Fruit fly (Drosophila melanogaster): ENCODE results near the gene CG13898.

The CG13898 gene

DNA sequence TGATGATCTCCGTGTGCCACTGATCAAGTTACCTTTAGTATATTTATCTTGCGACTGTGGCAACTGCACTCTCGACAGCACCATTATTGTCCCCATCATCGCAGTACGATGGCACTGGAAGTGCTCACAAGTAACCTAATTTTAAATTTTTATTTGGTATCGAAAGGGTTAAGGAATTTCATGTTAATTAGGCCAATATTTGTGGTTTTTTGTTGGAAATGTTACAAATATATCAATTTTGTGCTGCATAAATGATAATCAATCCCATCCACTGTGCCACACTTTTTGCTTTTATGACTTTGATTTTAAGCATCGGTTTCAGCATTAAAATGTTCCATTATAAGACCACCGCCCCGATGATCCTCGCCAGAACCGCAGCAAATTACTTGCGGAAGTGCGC is 18.8 kb upstream of the CG13898 start:
- no peak for TF ChIP-seq EcR (GFP tag; optimal IDR thresholded peaks at IDR 0.05)
- TF ChIP-seq Dll (optimal IDR thresholded peaks at IDR 0.05) = no peak
- no peak for TF ChIP-seq usp (GFP tag; optimal IDR thresholded peaks at IDR 0.05)
- no peak for TF ChIP-seq CG8478 (optimal IDR thresholded peaks at IDR 0.05)
- TF ChIP-seq psq (optimal IDR thresholded peaks at IDR 0.05) = no peak
- no peak for TF ChIP-seq pan (optimal IDR thresholded peaks at IDR 0.05)

DNA sequence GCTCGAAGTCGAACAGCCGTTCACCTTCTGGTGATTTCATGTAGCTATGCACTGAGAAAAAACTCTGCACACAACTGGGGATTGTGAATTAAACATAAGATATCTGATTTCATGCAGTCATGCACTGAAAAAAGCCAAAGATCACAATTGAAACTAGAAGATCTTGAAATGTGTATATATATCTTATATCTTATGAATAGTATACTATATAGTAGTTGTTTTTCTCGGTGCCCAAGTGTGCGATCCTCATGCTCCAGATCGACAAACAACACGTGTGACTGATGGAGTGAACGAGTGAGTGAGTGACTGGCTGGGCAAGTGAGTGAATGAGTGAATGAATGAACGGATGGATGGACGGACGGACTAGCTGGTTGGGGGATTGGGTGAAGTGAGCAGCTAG is 18.1 kb upstream of the CG13898 start:
- TF ChIP-seq Dll (optimal IDR thresholded peaks at IDR 0.05) (no peak), pan (optimal IDR thresholded peaks at IDR 0.05) (no peak), psq (optimal IDR thresholded peaks at IDR 0.05) (no peak), EcR (GFP tag; optimal IDR thresholded peaks at IDR 0.05) (no peak), usp (GFP tag; optimal IDR thresholded peaks at IDR 0.05) (no peak), CG8478 (optimal IDR thresholded peaks at IDR 0.05) (no peak)

DNA sequence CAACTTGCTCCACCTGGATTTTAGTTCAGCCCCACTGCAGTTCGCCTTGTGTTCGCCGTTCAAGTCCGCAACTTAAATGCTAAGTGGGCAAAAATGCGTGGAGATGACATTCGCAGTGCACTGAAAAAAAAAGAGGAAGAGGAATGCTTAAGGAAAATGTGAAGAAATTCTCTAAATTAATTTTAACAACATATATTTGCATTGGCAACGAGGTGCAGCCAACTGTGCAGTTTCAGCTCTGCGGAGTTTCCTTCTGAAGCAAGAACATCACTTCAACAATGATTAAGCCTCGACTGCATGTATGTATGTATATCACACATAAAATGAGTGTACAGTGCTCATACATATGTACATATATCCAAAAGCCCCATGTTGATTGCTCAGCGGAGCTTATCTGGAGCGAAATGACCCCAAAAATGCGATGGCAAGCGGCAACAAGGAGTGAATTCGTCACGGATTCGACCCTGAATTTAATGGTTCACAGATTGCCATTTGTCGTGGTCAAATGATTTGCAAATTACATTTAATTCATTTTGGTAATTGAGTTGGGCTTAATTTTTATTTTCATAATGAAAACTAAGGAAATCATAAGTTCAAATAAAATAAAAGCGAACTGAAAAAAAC is 17.2 kb upstream of the CG13898 start:
- TF ChIP-seq usp (GFP tag; optimal IDR thresholded peaks at IDR 0.05) (no peak), EcR (GFP tag; optimal IDR thresholded peaks at IDR 0.05) (no peak), psq (optimal IDR thresholded peaks at IDR 0.05) (no peak), Dll (optimal IDR thresholded peaks at IDR 0.05) (no peak), CG8478 (optimal IDR thresholded peaks at IDR 0.05) (no peak), pan (optimal IDR thresholded peaks at IDR 0.05) (no peak)

DNA sequence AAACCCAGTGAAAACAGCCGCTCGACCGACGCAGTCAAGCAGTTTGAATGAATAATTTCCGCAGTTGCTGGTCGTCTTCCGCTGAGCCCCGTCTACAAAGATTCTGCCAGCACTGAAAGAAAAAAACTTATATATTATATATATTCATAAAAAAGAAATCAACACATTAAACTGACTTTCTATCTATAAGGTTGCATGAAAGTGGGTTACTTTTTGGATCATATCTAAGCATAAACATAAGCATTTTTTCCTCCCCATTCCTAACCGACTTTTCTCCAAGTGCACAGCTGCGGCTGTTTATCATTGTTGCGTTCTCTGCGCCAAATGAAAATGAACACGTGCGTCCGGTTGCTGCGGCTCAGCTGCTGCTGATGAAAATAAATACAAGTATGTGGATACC is 16.5 kb upstream of the CG13898 start:
- TF ChIP-seq usp (GFP tag; optimal IDR thresholded peaks at IDR 0.05) (no peak), EcR (GFP tag; optimal IDR thresholded peaks at IDR 0.05) (no peak), pan (optimal IDR thresholded peaks at IDR 0.05) (no peak), CG8478 (optimal IDR thresholded peaks at IDR 0.05) (no peak)

DNA sequence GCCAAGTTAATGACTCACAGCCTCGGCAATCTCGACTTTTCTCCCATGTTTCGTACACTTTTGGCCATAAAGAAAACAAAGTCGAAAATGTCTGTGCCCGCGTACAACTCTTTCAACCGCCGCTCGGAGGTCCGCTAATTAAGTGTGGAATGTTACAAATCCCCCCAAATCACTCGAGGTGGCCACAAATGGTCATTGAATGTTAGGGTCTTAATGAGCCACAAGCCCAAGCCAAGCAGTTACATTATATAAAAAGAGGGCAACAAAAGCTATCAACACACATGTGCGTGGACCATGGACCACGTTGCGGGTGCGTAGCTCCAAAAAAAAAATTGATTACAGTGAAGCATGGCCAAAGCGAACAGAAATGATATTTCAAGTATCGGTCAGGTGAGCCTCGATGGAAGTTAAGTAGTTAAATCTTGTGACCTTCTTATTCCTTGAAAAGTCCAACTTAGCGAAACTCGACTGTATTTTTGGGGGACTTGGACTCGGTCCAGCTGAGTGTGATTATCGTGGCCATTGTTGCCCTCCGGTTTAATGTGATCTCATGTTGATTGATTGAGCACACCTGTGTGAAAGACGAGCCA is 15.5 kb upstream of the CG13898 start:
- TF ChIP-seq psq (optimal IDR thresholded peaks at IDR 0.05) (no peak), usp (GFP tag; optimal IDR thresholded peaks at IDR 0.05) (no peak), pan (optimal IDR thresholded peaks at IDR 0.05) (no peak), CG8478 (optimal IDR thresholded peaks at IDR 0.05) (no peak), Dll (optimal IDR thresholded peaks at IDR 0.05) (no peak), EcR (GFP tag; optimal IDR thresholded peaks at IDR 0.05) (no peak)

DNA sequence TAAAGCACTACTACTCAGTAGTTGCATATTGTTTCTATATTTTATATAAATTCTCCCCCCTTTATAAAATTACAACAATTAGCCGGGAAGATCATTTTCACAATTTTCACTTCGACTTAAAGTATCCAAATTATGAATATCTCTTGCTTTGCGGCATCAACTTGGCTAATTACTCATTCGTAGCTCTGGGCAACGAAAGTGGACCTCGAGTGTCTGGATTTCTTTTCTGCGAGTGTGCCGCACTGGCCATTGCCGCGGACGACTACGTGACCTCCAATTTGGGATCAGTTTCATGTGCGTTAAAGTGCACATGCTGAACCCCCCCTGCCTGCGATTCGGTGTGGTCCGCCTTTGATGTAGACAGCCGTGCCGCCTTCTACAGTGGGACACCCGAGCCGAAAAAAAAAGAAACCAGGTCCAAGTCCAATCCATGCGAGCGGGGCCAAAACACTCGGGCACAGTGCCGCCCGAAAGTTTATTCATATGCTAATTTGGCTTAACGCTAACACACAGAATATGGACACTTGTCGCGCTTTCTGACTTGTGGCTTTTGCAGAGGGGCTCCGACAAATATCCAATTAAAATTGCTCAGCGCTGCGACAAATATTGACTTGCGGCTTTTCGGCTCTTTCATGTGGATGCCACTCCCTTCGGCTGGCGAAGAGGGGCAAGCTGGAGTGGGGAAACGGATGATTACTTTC is 14.7 kb upstream of the CG13898 start:
- TF ChIP-seq usp (GFP tag; optimal IDR thresholded peaks at IDR 0.05) = no peak
- no peak for TF ChIP-seq CG8478 (optimal IDR thresholded peaks at IDR 0.05)
- no peak for TF ChIP-seq EcR (GFP tag; optimal IDR thresholded peaks at IDR 0.05)
- TF ChIP-seq Dll (optimal IDR thresholded peaks at IDR 0.05) = no peak

DNA sequence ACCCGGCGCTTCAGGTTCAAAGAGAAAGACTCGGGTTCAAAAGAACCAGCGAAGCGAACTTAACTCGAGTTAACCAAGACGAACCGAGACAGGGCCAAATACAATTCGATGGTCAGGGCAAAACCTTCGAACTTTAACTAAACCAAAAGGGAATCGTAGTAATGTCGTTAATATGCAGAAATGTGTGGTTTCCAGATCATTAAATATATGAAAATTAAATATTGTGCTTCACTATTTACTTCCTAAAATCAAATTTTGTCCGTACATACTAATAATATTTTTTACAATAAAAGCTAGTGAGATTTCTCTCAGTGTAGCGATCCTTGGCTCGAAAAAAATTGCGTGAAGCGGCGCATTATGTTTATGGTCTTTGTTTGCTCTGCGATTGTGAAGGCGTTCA is 13.9 kb upstream of the CG13898 start:
- TF ChIP-seq CG8478 (optimal IDR thresholded peaks at IDR 0.05) = no peak
- TF ChIP-seq EcR (GFP tag; optimal IDR thresholded peaks at IDR 0.05) = no peak
- TF ChIP-seq Dll (optimal IDR thresholded peaks at IDR 0.05) = no peak
- no peak for TF ChIP-seq usp (GFP tag; optimal IDR thresholded peaks at IDR 0.05)
- TF ChIP-seq psq (optimal IDR thresholded peaks at IDR 0.05) = no peak
- TF ChIP-seq pan (optimal IDR thresholded peaks at IDR 0.05) = no peak

DNA sequence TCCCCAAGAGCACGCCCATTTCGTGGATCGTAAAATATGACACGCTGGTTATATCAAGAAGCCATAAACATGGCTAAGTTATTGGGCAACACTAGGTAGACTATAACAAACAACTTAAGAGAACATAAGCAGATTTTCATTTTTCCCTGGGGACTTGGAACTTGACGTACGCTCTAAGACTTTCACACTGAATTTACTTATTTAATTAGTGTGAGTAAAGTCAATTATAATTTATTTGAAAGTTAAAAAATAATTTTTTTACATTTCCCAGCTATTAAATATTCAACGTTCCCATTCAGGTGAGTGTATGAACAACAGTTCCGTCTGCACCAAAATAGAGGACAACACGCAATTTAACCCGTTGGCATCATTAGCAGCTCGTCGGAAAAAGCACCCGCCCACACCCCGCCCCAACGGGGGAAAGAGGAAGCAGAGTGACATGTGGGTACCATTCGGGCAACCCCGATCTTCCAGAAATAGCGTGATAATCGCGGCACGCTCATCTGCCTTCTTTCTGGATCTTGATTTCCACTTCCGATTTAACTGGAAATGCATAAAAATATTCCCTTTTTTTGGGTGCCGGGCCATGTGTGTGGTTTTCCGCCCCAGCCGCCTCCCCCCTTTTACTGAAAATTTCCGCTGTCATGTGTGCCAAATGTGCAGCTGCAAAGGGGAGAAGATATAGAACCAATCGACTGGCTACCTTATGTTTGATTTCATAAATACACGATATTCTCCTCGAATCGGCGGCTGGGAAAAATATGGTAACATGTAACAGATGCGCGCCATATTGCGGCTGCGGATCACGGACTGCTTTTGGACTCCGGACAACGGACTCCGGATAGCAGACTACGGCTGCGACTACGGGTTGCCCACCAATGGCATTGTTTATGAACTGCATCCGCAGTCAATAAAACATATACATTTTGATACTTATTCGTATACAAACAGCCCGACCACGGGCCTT is 11.7 kb upstream of the CG13898 start:
- TF ChIP-seq Dll (optimal IDR thresholded peaks at IDR 0.05) = no peak
- TF ChIP-seq EcR (GFP tag; optimal IDR thresholded peaks at IDR 0.05) = no peak
- TF ChIP-seq psq (optimal IDR thresholded peaks at IDR 0.05) = no peak
- TF ChIP-seq CG8478 (optimal IDR thresholded peaks at IDR 0.05) = no peak
- TF ChIP-seq pan (optimal IDR thresholded peaks at IDR 0.05) = no peak
- no peak for TF ChIP-seq usp (GFP tag; optimal IDR thresholded peaks at IDR 0.05)

DNA sequence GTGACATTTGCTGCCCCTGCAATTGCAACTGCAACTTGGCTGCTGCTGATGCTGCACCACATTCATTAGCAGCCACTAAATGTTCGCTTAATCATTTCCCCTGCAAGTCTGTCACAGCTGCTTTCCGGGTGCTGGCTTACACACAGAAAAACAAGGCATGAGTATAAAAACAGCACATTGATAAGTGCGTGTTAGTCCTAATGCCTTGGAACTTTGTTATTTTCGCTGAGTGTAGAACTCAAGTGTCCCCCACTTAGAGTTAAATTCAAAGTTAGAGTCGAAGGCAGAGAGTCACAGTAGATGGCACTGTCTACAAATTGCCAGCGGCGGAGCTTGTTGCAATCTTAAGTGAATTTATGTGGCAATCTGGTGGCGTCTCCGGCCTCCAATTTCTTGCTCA is 10.1 kb upstream of the CG13898 start:
- no peak for TF ChIP-seq usp (GFP tag; optimal IDR thresholded peaks at IDR 0.05)
- TF ChIP-seq CG8478 (optimal IDR thresholded peaks at IDR 0.05) = no peak
- no peak for TF ChIP-seq psq (optimal IDR thresholded peaks at IDR 0.05)
- TF ChIP-seq pan (optimal IDR thresholded peaks at IDR 0.05) = no peak
- TF ChIP-seq EcR (GFP tag; optimal IDR thresholded peaks at IDR 0.05) = no peak
- no peak for TF ChIP-seq Dll (optimal IDR thresholded peaks at IDR 0.05)

DNA sequence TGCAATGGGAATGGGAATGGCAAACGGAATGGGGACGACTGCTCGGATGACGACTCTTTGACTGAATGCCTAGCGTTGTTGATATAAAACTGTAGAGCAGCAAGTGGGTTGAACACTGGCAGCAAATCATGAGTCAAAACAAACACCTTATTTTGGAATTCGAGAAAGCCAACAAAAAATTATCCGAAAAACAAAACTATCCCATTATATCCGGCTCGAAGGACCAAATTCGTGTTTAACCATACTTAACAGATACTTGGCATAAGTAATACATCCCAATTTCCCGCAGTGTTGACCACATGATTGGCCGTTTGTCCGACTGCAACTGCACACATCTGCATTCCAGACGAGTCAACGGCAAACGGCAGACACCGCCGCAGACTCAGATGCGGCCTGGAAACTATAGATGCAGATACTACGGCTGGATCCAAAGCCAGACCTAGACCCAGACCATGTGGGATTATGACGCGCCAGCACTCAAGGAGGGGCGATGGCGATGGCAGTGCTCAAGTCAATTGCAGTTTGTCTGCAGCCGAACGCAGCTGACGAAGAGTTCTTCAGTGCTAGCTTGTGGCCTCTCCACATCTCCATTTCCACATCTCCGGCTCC is 9.5 kb upstream of the CG13898 start:
- no peak for TF ChIP-seq EcR (GFP tag; optimal IDR thresholded peaks at IDR 0.05)
- no peak for TF ChIP-seq psq (optimal IDR thresholded peaks at IDR 0.05)
- no peak for TF ChIP-seq pan (optimal IDR thresholded peaks at IDR 0.05)
- no peak for TF ChIP-seq usp (GFP tag; optimal IDR thresholded peaks at IDR 0.05)
- TF ChIP-seq CG8478 (optimal IDR thresholded peaks at IDR 0.05) = no peak
- TF ChIP-seq Dll (optimal IDR thresholded peaks at IDR 0.05) = no peak

DNA sequence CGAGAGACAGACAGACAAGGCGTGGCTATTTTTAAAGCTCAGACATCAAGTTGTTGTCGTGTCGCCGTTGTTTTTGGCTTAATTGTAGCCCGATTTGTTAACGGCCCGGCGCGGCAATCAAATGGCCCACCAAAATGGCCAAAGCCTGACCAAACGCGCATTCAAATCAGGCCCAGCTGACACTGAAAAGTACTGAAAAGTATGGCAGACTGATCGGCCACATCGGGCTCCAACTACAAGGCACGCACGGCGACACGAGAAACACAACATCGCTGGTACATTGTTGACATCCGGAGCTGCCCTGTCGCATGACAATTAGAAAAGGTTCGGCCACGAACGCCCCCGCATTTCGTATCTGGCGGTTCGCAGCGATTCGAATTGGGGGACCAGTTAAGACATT is 8.0 kb upstream of the CG13898 start:
- TF ChIP-seq CG8478 (optimal IDR thresholded peaks at IDR 0.05) = no peak
- TF ChIP-seq Dll (optimal IDR thresholded peaks at IDR 0.05) = no peak
- no peak for TF ChIP-seq pan (optimal IDR thresholded peaks at IDR 0.05)
- no peak for TF ChIP-seq usp (GFP tag; optimal IDR thresholded peaks at IDR 0.05)
- no peak for TF ChIP-seq EcR (GFP tag; optimal IDR thresholded peaks at IDR 0.05)
- TF ChIP-seq psq (optimal IDR thresholded peaks at IDR 0.05) = no peak

All from whole organism.